Fruit fly (Drosophila melanogaster) whole organism, pupa: ENCODE measurements around the gene CG15213.

Source experiments
- CG14655 ChIP-seq: fragments of 200-800 bp; sonication (Bioruptor generic); optimal IDR thresholded peaks from 3 replicates; lab custom pipeline; 2017; ENCODE audit warnings: mild to moderate bottlenecking, missing biosample characterization, missing genetic modification reagents, missing genetic modification characterization
- CG15710 ChIP-seq: fragments of 200-800 bp; sonication (Bioruptor generic); optimal IDR thresholded peaks from 2 replicates; lab custom pipeline; 2018; ENCODE audit warnings: missing biosample characterization, mild to moderate bottlenecking, missing genetic modification characterization, moderate library complexity
- CG17806 ChIP-seq: fragments of 200-800 bp; sonication (Bioruptor generic); optimal IDR thresholded peaks from 2 replicates; lab custom pipeline; 2018; ENCODE audit warnings: missing biosample characterization, mild to moderate bottlenecking, missing genetic modification characterization, moderate library complexity
- CG4496 ChIP-seq: fragments of 200-800 bp; sonication (Bioruptor generic); IDR thresholded peaks from 3 replicates; pipeline ENCODE4 v1.3.6; 2022; ENCODE audit warnings: missing biosample characterization, missing genetic modification characterization
- CG9948 ChIP-seq: fragments of 200-800 bp; sonication (Bioruptor generic); optimal IDR thresholded peaks from 2 replicates; lab custom pipeline; 2018; ENCODE audit warnings: missing biosample characterization, mild to moderate bottlenecking, missing genetic modification characterization, moderate library complexity
- Ets98B ChIP-seq: fragments of 200-800 bp; sonication (Bioruptor generic); IDR thresholded peaks from 2 replicates; pipeline ENCODE4 v1.3.6; 2022; ENCODE audit warnings: missing biosample characterization, missing genetic modification characterization
- Pif1A ChIP-seq: fragments of 200-800 bp; sonication (Bioruptor generic); optimal IDR thresholded peaks from 3 replicates; lab custom pipeline; 2016; ENCODE audit warnings: missing biosample characterization, missing genetic modification characterization
- Pif1B ChIP-seq: fragments of 200-800 bp; sonication (Bioruptor generic); optimal IDR thresholded peaks from 3 replicates; lab custom pipeline; 2016; ENCODE audit warnings: missing biosample characterization, missing genetic modification characterization
- fd96Ca ChIP-seq: fragments of 200-800 bp; sonication (Bioruptor generic); IDR thresholded peaks from 3 replicates; pipeline ENCODE4 v1.3.6; 2022; ENCODE audit warnings: missing biosample characterization, missing genetic modification characterization
- gl ChIP-seq: fragments of 200-800 bp; sonication (Bioruptor generic); optimal IDR thresholded peaks from 2 replicates; lab custom pipeline; 2018; ENCODE audit warnings: missing biosample characterization, mild to moderate bottlenecking, missing genetic modification characterization

- TF ChIP-seq CG15710 (tag; lab: Kevin White, UChicago) (no peak), CG9948 (tag; lab: Kevin White, UChicago) (no peak), Pif1B (GFP tag; lab: Kevin White, UChicago) (no peak), gl (no peak), CG14655 (GFP tag; lab: Kevin White, UChicago) (no peak), CG17806 (tag; lab: Kevin White, UChicago) (no peak), Ets98B (GFP tag; lab: Robert Waterston, UW) (no peak), fd96Ca (GFP tag; lab: Robert Waterston, UW) (no peak), CG4496 (no peak), Pif1A (GFP tag; lab: Kevin White, UChicago) (no peak)
Measured at dm6 chr3L:5132966-5133365, at the start of gene CG15213.
